Fruit fly (Drosophila melanogaster): ENCODE data around the gene CG6144.

CG6144 gene

DNA sequence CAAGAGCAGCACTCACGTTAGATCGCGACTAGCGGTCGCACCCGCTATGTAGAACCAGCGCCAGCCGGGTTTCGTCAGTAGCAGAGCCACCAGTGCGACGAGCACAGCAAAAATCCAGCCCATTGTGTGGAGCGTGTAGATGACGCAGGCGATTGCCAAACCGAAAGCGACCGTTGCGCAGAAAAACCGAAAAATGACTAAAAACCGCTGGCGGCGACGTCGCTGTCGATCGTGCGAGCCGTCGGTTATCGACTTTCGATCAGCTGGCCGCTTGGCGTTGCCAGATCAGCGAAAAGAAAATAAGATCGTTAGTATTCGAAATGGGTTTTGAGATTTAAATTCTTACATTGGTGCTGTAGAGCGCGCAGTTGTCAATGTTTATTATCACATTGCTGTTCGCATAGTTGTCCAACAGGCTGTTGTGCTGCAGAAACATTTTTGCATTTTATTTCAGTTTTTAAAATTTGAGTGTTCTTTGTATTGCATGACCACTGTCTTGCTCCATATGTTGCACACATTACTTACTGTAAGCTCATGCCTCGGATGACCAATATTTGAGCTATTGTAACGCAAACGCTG, 28.1 kb downstream of the CG6144 start:
- TF ChIP-seq Pif1B (GFP tag; optimal IDR thresholded peaks at IDR 0.05) (peak; percentile 54), Pif1A (GFP tag; optimal IDR thresholded peaks at IDR 0.05) (peak; percentile 14), fd96Ca (GFP tag; IDR thresholded peaks at IDR 0.05) (peak; percentile 46; the same call in 1 of the 3 replicates), CG12605 (GFP tag; IDR thresholded peaks at IDR 0.05) (peak; percentile 16; the same call in 1 of the 2 replicates), CG14655 (GFP tag; optimal IDR thresholded peaks at IDR 0.05) (no peak), CG17806 (tag; optimal IDR thresholded peaks at IDR 0.05) (no peak), EcR (GFP tag; optimal IDR thresholded peaks at IDR 0.05) (peak; percentile 71), Snoo (tag; optimal IDR thresholded peaks at IDR 0.05) (no peak), Ets98B (GFP tag; IDR thresholded peaks at IDR 0.05) (peak; percentile 59; the same call in 1 of the 2 replicates), gl (tag; optimal IDR thresholded peaks at IDR 0.05) (peak; percentile 27), CG32121 (GFP tag; IDR thresholded peaks at IDR 0.05) (peak; percentile 52; the same call in 1 of the 2 replicates), CG10348 (GFP tag; IDR thresholded peaks at IDR 0.05) (no peak), CG8301 (tag; optimal IDR thresholded peaks at IDR 0.05) (peak; percentile 14), CG13204 (GFP tag; optimal IDR thresholded peaks at IDR 0.05) (peak; percentile 24), rn (GFP tag; IDR thresholded peaks at IDR 0.05) (0 out of 2 replicates have a peak, but pooled peaks have one; percentile 5)

DNA sequence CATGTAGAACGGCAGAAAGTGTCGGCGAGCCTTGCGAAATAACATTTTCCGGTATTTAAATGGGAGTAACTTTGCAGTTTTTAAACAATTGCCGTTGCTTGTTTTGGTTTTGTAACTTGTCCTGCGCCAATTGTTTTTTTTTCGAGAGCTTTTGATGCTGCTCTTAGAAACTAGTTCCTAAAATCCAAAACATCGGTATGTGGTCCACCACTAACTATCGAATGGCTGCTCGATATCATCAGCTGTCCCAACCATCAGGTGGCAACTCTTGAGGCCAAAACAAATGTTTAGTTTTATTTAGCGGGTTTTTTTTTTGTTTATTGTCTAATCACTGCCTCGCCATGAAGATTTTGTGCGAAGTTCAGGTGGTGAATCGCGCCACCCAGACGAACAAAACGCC, 28.6 kb downstream of the CG6144 start, which contains the start of the genes Fatp1 and Lrr47:
Gene Fatp1 (minus strand): TSS at position 134 of the 400 bp plus-strand sequence.
Gene Lrr47 (plus strand): TSS at position 251 of the 400 bp plus-strand sequence.
- TF ChIP-seq CG8301 (tag; optimal IDR thresholded peaks at IDR 0.05) (no peak), CG10348 (GFP tag; IDR thresholded peaks at IDR 0.05) (no peak), CG8159 (tag; optimal IDR thresholded peaks at IDR 0.05) (peak; percentile 8), Pif1A (GFP tag; optimal IDR thresholded peaks at IDR 0.05) (no peak), fd96Ca (GFP tag; IDR thresholded peaks at IDR 0.05) (no peak), CG12605 (GFP tag; IDR thresholded peaks at IDR 0.05) (peak; percentile 9; the same call in 1 of the 2 replicates), rn (GFP tag; IDR thresholded peaks at IDR 0.05) (no peak), CG32121 (GFP tag; IDR thresholded peaks at IDR 0.05) (no peak), CG4496 (GFP tag; IDR thresholded peaks at IDR 0.05) (no peak; the same call in 2 of the 3 replicates), gl (tag; optimal IDR thresholded peaks at IDR 0.05) (no peak)

DNA sequence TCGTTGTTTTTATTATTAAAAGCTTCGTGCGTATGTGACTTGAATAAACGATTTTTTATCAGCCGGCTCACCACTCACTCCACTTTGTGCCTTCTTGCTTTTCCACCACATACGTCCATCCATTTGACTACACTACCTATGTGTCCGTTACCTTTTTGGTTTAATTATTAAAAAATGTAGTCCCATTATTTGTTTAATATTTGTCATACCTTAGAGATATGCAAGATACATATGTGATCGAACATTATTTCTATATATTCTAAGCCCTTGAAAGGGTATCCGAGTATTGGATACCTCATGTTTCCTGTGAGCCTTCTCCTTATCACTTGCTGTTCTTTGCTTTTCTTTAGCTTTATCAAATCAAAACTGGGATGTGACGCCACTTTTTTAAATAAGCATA, 30.7 kb downstream of the CG6144 start:
- TF ChIP-seq Snoo (tag; optimal IDR thresholded peaks at IDR 0.05) (peak; percentile 84), fd96Ca (GFP tag; IDR thresholded peaks at IDR 0.05) (peak; percentile 59; the same call in 2 of the 3 replicates), Pif1A (GFP tag; optimal IDR thresholded peaks at IDR 0.05) (peak; percentile 84), CG17806 (tag; optimal IDR thresholded peaks at IDR 0.05) (peak; percentile 88), CG12605 (GFP tag; IDR thresholded peaks at IDR 0.05) (peak; percentile 69; the same call in 1 of the 2 replicates), EcR (GFP tag; optimal IDR thresholded peaks at IDR 0.05) (peak; percentile 25), CG10348 (GFP tag; IDR thresholded peaks at IDR 0.05) (no peak), CG32121 (GFP tag; IDR thresholded peaks at IDR 0.05) (peak; percentile 74), D1 (tag; optimal IDR thresholded peaks at IDR 0.05) (peak; percentile 72), Pif1B (GFP tag; optimal IDR thresholded peaks at IDR 0.05) (peak; percentile 86), CG8301 (tag; optimal IDR thresholded peaks at IDR 0.05) (peak; percentile 75), rn (GFP tag; IDR thresholded peaks at IDR 0.05) (peak; percentile 25; the same call in 1 of the 2 replicates), Ets98B (GFP tag; IDR thresholded peaks at IDR 0.05) (peak; percentile 83), CG14655 (GFP tag; optimal IDR thresholded peaks at IDR 0.05) (peak; percentile 78), CG4496 (GFP tag; IDR thresholded peaks at IDR 0.05) (peak; percentile 87), gl (tag; optimal IDR thresholded peaks at IDR 0.05) (peak; percentile 77), CG15710 (tag; optimal IDR thresholded peaks at IDR 0.05) (peak; percentile 92), CG34367 (tag; optimal IDR thresholded peaks at IDR 0.05) (peak; percentile 84), CG9948 (tag; optimal IDR thresholded peaks at IDR 0.05) (peak; percentile 80), CG8159 (tag; optimal IDR thresholded peaks at IDR 0.05) (peak; percentile 89), CG13204 (GFP tag; optimal IDR thresholded peaks at IDR 0.05) (peak; percentile 38)

DNA sequence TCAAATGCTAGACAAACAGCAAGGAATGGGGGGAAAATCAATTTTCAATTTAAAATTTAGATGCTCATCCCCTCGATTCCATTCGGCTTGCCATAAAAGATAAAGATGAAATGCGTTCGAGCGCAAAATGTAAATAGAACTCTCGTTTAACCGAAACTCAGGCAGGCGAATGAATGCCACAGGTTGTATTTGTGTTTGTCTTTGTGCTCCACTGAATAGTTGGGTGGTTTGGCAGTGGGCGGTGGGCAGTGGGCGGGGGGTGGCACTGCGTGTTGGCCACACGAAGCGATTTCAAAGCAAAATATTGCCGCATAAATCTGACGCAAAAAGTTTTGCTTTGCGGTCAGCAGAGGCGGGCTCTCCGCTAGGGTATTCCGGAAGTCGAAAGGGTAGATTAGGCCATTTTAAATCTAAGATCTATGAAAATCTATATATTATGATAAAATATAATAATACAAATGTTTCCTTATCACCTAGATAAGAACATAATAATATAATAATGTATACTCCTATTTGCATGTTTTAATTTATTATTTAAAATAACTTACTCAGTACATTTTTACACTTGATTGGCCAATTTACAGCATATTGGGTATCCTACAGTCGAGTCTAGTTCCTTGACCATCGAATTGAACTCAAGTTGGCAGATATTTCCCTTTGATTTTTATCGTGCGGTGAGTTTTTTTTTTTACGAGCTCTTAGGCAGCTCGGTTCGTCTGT, 33.8 kb downstream of the CG6144 start:
- TF ChIP-seq Ets98B (GFP tag; IDR thresholded peaks at IDR 0.05): no peak
- peak; percentile 28 for TF ChIP-seq CG8159 (tag; optimal IDR thresholded peaks at IDR 0.05)
- no peak for TF ChIP-seq CG12605 (GFP tag; IDR thresholded peaks at IDR 0.05)
- TF ChIP-seq CG32121 (GFP tag; IDR thresholded peaks at IDR 0.05): peak; percentile 23; the same call in 1 of the 2 replicates
- TF ChIP-seq CG9948 (tag; optimal IDR thresholded peaks at IDR 0.05): peak; percentile 8
- no peak for TF ChIP-seq Snoo (tag; optimal IDR thresholded peaks at IDR 0.05)
- no peak for TF ChIP-seq Pif1B (GFP tag; optimal IDR thresholded peaks at IDR 0.05)
- peak; percentile 13 for TF ChIP-seq CG8301 (tag; optimal IDR thresholded peaks at IDR 0.05)
- TF ChIP-seq CG4496 (GFP tag; IDR thresholded peaks at IDR 0.05): 0 out of 3 replicates have a peak, but pooled peaks have one; percentile 12
- no peak for TF ChIP-seq CG13204 (GFP tag; optimal IDR thresholded peaks at IDR 0.05)
- no peak for TF ChIP-seq CG17806 (tag; optimal IDR thresholded peaks at IDR 0.05)
- no peak for TF ChIP-seq CG34367 (tag; optimal IDR thresholded peaks at IDR 0.05)
- peak; percentile 6 for TF ChIP-seq CG15710 (tag; optimal IDR thresholded peaks at IDR 0.05)
- peak; percentile 41 for TF ChIP-seq CG14655 (GFP tag; optimal IDR thresholded peaks at IDR 0.05)
- no peak for TF ChIP-seq gl (tag; optimal IDR thresholded peaks at IDR 0.05)
- TF ChIP-seq fd96Ca (GFP tag; IDR thresholded peaks at IDR 0.05): 0 out of 3 replicates have a peak, but pooled peaks have one; percentile 19

DNA sequence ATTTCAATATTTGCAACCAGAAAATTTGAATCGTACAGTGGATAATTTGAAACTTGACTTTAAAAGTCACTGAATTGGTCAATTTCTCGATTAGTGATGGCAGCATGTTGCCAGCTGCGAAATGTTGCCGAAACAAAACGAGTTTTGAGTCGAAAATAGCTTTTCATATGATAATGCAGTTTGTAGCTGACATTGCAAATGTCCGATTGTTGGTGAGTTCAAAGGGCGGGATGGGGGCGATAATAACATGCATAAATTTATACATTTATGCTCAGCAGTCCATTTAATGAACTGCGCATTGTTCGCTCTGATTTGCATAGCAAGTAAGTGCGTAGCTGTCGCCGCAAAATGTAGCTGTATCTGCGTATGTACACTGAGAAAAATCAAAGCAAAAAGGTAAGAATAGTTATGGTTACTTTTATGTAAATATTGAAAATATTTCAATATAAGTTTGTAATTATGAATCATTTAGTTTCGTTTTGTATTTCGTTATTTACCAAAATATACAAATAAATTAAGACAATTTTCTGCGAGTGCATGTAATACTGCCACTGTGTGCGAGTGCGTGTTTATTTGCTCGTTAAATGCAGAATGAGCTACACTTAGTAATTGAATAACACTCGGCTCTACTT, 38.6 kb downstream of the CG6144 start, which contains the start of gene Lip4:
Gene Lip4 (plus strand): TSS at position 620 of the 632 bp plus-strand sequence.
- TF ChIP-seq CG12605 (GFP tag; IDR thresholded peaks at IDR 0.05): no peak; the same call in 1 of the 2 replicates
- TF ChIP-seq Ets98B (GFP tag; IDR thresholded peaks at IDR 0.05): no peak; the same call in 1 of the 2 replicates
- TF ChIP-seq CG10348 (GFP tag; IDR thresholded peaks at IDR 0.05): no peak
- peak; percentile 69 for TF ChIP-seq CG14655 (GFP tag; optimal IDR thresholded peaks at IDR 0.05)
- no peak for TF ChIP-seq CG13204 (GFP tag; optimal IDR thresholded peaks at IDR 0.05)
- peak; percentile 50 for TF ChIP-seq Pif1B (GFP tag; optimal IDR thresholded peaks at IDR 0.05)
- no peak for TF ChIP-seq EcR (GFP tag; optimal IDR thresholded peaks at IDR 0.05)
- TF ChIP-seq CG34367 (tag; optimal IDR thresholded peaks at IDR 0.05): peak; percentile 61
- no peak; the same call in 1 of the 3 replicates for TF ChIP-seq CG4496 (GFP tag; IDR thresholded peaks at IDR 0.05)
- 0 out of 2 replicates have a peak, but pooled peaks have one; percentile 32 for TF ChIP-seq rn (GFP tag; IDR thresholded peaks at IDR 0.05)
- TF ChIP-seq CG15710 (tag; optimal IDR thresholded peaks at IDR 0.05): peak; percentile 75
- peak; percentile 69 for TF ChIP-seq CG9948 (tag; optimal IDR thresholded peaks at IDR 0.05)
- no peak; the same call in 2 of the 3 replicates for TF ChIP-seq fd96Ca (GFP tag; IDR thresholded peaks at IDR 0.05)
- peak; percentile 58 for TF ChIP-seq gl (tag; optimal IDR thresholded peaks at IDR 0.05)
- TF ChIP-seq CG17806 (tag; optimal IDR thresholded peaks at IDR 0.05): peak; percentile 71
- peak; percentile 82; the same call in 1 of the 2 replicates for TF ChIP-seq CG32121 (GFP tag; IDR thresholded peaks at IDR 0.05)
- peak; percentile 78 for TF ChIP-seq CG8159 (tag; optimal IDR thresholded peaks at IDR 0.05)
- peak; percentile 39 for TF ChIP-seq Pif1A (GFP tag; optimal IDR thresholded peaks at IDR 0.05)
- TF ChIP-seq CG8301 (tag; optimal IDR thresholded peaks at IDR 0.05): peak; percentile 63
- no peak for TF ChIP-seq D1 (tag; optimal IDR thresholded peaks at IDR 0.05)
- peak; percentile 42 for TF ChIP-seq Snoo (tag; optimal IDR thresholded peaks at IDR 0.05)
